Worm (Caenorhabditis elegans) whole organism, L4 larva: ENCODE data around the gene tag-151.

Experiments
- F37D6.2 ChIP-seq: sonication (generic microtip); optimal IDR thresholded peaks from 2 replicates; lab custom pipeline; 2016; ENCODE audit warnings: mild to moderate bottlenecking, missing genetic modification characterization, missing compliant biosample characterization
- duxl-1 ChIP-seq: sonication (generic microtip); optimal IDR thresholded peaks from 2 replicates; lab custom pipeline; 2016; ENCODE audit warnings: mild to moderate bottlenecking, missing genetic modification characterization, moderate library complexity, missing compliant biosample characterization; ENCODE audit not compliant: poor library complexity
- lir-3 ChIP-seq: sonication (generic microtip); optimal IDR thresholded peaks from 2 replicates; lab custom pipeline; 2016; ENCODE audit warnings: mild to moderate bottlenecking, missing genetic modification characterization, missing compliant biosample characterization
- snpc-4 ChIP-seq: fragments of 150-350 bp; optimal IDR thresholded peaks from 2 replicates; lab custom pipeline; 2014; ENCODE audit warnings: missing biosample characterization, missing genetic modification characterization

DNA sequence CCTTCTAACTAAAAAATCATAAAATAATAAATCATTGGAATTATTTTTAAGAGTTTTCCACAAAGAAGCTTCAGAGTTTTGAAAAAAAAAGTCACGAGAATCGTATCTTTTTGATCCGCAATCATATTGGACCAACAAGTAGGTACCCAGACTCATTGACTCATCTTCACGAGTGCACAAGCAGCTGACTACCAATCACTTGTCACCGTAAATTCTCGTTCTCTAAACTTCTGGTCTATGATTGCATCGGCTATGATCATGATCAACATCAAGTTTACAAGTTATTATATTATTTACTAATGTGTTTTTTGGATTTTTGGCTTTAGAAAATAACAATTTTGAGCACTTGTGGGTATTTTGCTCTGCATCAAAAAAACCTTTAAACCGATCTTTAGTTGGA lies 33.8 kb upstream of the tag-151 start:
- TF ChIP-seq lir-3 (tag; lab: Kevin White, UChicago) (no peak), snpc-4 (tag; lab: Kevin White, UChicago) (no peak), duxl-1 (no peak), F37D6.2 (tag; lab: Kevin White, UChicago) (no peak)
